Worm (Caenorhabditis elegans): ENCODE results near the gene acc-3.

The acc-3 gene

ce11 chrX:4711698-4712329 lies 15.5 kb downstream of the acc-3 start, which contains the start of the genes dnj-14 and glit-1 (continued):
- peak; percentile 66 for TF ChIP-seq hlh-8 (tag; optimal IDR thresholded peaks at IDR 0.05)
- no peak for TF ChIP-seq sox-2 (GFP tag; IDR thresholded peaks at IDR 0.05)

ce11 chrX:4706755-4707226 lies 20.5 kb downstream of the acc-3 start, which contains the start of gene dhhc-10:
TSS of gene dhhc-10 (plus strand) at chrX:4707176.
- no peak for TF ChIP-seq fkh-10 (GFP tag; optimal IDR thresholded peaks at IDR 0.05)
- TF ChIP-seq ceh-31 (tag; optimal IDR thresholded peaks at IDR 0.05), result peak; percentile 0
- TF ChIP-seq unc-42 (tag; optimal IDR thresholded peaks at IDR 0.05), result peak; percentile 84
- TF ChIP-seq pha-2 (tag; optimal IDR thresholded peaks at IDR 0.05), result peak; percentile 34
- peak; percentile 46 for TF ChIP-seq elt-2 (tag; optimal IDR thresholded peaks at IDR 0.05)
- TF ChIP-seq unc-55 (GFP tag; optimal IDR thresholded peaks at IDR 0.05), result peak; percentile 93
- peak; percentile 40 for TF ChIP-seq dve-1 (tag; optimal IDR thresholded peaks at IDR 0.05)
- no peak for TF ChIP-seq odd-2 (tag; optimal IDR thresholded peaks at IDR 0.05)
- peak; percentile 36 for TF ChIP-seq nfya-1 (tag; optimal IDR thresholded peaks at IDR 0.05)
- TF ChIP-seq ceh-48 (tag; optimal IDR thresholded peaks at IDR 0.05), result peak; percentile 59
- no peak for TF ChIP-seq pax-1 (tag; optimal IDR thresholded peaks at IDR 0.05)
- no peak for TF ChIP-seq eyg-1 (tag; optimal IDR thresholded peaks at IDR 0.05)
- peak; percentile 45 for TF ChIP-seq tbx-2 (tag; optimal IDR thresholded peaks at IDR 0.05)
- TF ChIP-seq T23F11.4 (GFP tag; optimal IDR thresholded peaks at IDR 0.05), result no peak
- TF ChIP-seq ceh-45 (GFP tag; IDR thresholded peaks at IDR 0.05), result no peak

DNA sequence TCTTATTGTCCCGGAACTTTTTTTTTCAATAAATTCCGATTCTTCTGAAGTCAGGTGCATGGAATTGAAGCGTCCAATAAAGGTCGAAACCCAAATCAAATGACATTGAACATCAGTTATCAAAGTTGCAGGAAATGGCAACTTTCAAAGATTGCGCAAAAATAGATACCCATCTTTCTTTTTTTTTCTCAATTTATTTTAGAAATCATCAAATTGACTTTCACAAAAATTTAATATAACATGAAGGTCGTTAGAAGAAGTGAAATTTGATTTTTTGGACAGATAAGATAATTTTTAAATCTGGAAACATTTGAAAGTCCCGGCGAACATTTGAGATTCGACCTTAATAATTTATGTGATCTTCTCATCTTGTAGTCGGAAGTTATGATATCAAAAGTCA lies 21.6 kb downstream of the acc-3 start:
- TF ChIP-seq npax-4 (tag; optimal IDR thresholded peaks at IDR 0.05), result no peak
- TF ChIP-seq lim-6 (tag; optimal IDR thresholded peaks at IDR 0.05), result no peak
- no peak for TF ChIP-seq K09A11.1 (tag; optimal IDR thresholded peaks at IDR 0.05; ENCODE audit: insufficient read depth)
- no peak for TF ChIP-seq tbx-2 (tag; optimal IDR thresholded peaks at IDR 0.05)
- TF ChIP-seq unc-55 (GFP tag; optimal IDR thresholded peaks at IDR 0.05), result no peak
- TF ChIP-seq hlh-30 (tag; optimal IDR thresholded peaks at IDR 0.05; ENCODE audit: insufficient read depth), result no peak
- TF ChIP-seq dmd-4 (tag; optimal IDR thresholded peaks at IDR 0.05; ENCODE audit: borderline replicate concordance), result no peak
- TF ChIP-seq hlh-8 (tag; optimal IDR thresholded peaks at IDR 0.05), result no peak
- no peak for TF ChIP-seq pqm-1 (tag; optimal IDR thresholded peaks at IDR 0.05)
- TF ChIP-seq ama-1 (optimal IDR thresholded peaks at IDR 0.05), result no peak
- no peak for TF ChIP-seq eyg-1 (tag; optimal IDR thresholded peaks at IDR 0.05)
- TF ChIP-seq zip-5 (tag; optimal IDR thresholded peaks at IDR 0.05), result no peak
- no peak for TF ChIP-seq ceh-48 (tag; optimal IDR thresholded peaks at IDR 0.05)
- no peak for TF ChIP-seq nfya-1 (tag; optimal IDR thresholded peaks at IDR 0.05)
- TF ChIP-seq ttx-3 (tag; optimal IDR thresholded peaks at IDR 0.05), result no peak
- no peak for TF ChIP-seq nhr-11 (tag; optimal IDR thresholded peaks at IDR 0.05)
- TF ChIP-seq ceh-9 (tag; optimal IDR thresholded peaks at IDR 0.05), result no peak
- no peak for TF ChIP-seq tbx-7 (tag; optimal IDR thresholded peaks at IDR 0.05)
- no peak for TF ChIP-seq hlh-13 (GFP tag; optimal IDR thresholded peaks at IDR 0.05)
- no peak for TF ChIP-seq dve-1 (tag; optimal IDR thresholded peaks at IDR 0.05)

ce11 chrX:4704877-4705276 lies 22.4 kb downstream of the acc-3 start, which contains the start of gene aqp-8:
TSS of gene aqp-8 (minus strand) at chrX:4704977.
- TF ChIP-seq elt-2 (tag; optimal IDR thresholded peaks at IDR 0.05) (no peak), pat-9 (tag; optimal IDR thresholded peaks at IDR 0.05) (no peak), K09A11.1 (tag; optimal IDR thresholded peaks at IDR 0.05; ENCODE audit: insufficient read depth) (no peak), pqm-1 (tag; optimal IDR thresholded peaks at IDR 0.05) (no peak), ceh-9 (tag; optimal IDR thresholded peaks at IDR 0.05) (no peak), lin-11 (tag; optimal IDR thresholded peaks at IDR 0.05) (no peak), che-1 (tag; optimal IDR thresholded peaks at IDR 0.05) (no peak), rnt-1 (tag; optimal IDR thresholded peaks at IDR 0.05) (no peak), hlh-30 (tag; optimal IDR thresholded peaks at IDR 0.05; ENCODE audit: insufficient read depth) (no peak), ahr-1 (tag; optimal IDR thresholded peaks at IDR 0.05) (no peak), tbx-2 (tag; optimal IDR thresholded peaks at IDR 0.05) (no peak), tbx-7 (tag; optimal IDR thresholded peaks at IDR 0.05) (no peak)

All from whole organism, late embryonic.